Worm (Caenorhabditis elegans): ENCODE measurements around the gene mls-2.
A peak's percentile ranks its signal among the peaks of the same experiment; 100 is the strongest.

The mls-2 gene

DNA sequence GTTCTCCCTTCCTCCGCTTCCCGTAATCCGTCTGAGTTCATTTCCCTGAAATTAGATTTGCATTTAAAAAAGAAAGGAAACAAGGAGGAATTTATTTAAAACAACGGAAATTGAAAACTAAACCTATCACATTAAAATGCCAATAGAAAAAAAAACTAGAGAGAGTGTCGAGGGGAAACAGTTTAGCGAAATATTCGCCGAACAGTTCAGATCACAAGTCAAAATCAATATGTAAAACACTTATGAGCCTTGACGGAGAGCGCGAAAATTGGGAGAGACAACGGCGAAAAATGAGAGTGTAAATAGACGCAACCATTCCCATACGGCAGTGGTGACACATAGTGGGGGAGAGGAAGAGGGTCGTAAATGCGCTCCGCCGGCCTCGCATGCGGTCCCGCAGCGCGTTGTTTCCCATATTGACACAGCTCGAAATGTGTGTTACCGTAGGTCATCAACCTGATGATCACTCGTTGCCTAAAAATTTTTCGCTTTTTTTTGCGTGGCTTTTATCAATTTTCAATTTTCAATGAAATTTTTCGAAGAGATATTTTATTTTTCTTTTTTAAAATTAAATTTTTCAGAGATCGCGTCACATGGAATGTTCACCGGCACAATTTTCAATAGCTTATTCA is 49.6 kb downstream of the mls-2 start, which contains the start of the genes dnj-14 and glit-1 (continued):
- TF ChIP-seq Y56A3A.18 (GFP tag; IDR thresholded peaks at IDR 0.05) (0 out of 2 replicates have a peak, but pooled peaks have one; percentile 51), madf-3 (GFP tag; IDR thresholded peaks at IDR 0.05) (no peak), sea-2 (GFP tag; IDR thresholded peaks at IDR 0.05) (no peak), chd-7 (tag; optimal IDR thresholded peaks at IDR 0.05) (no peak), athp-1 (tag; optimal IDR thresholded peaks at IDR 0.05) (peak; percentile 36), madf-8 (GFP tag; conservative IDR thresholded peaks at IDR 0.05) (no peak), snpc-4 (GFP tag; optimal IDR thresholded peaks at IDR 0.05) (no peak), snpc-4 (tag; optimal IDR thresholded peaks at IDR 0.05) (peak in 3 of 4 experiments; percentile 49 to 70 (median 53)), tbp1 (GFP tag; optimal IDR thresholded peaks at IDR 0.05) (peak; percentile 63), hlh-12 (tag; optimal IDR thresholded peaks at IDR 0.05) (no peak), cebp-1 (GFP tag; IDR thresholded peaks at IDR 0.05) (peak; percentile 52; the same call in 1 of the 2 replicates), cebp-1 (tag; optimal IDR thresholded peaks at IDR 0.05) (peak; percentile 89)

All from whole organism, young adult.